Fruit fly (Drosophila melanogaster) whole organism, embryonic: Measurements from ENCODE around the gene yellow-f2.

Experiments
- CG10209 ChIP-seq: fragments of 200-800 bp; sonication (Bioruptor generic); optimal IDR thresholded peaks from 3 replicates; lab custom pipeline; 2017; ENCODE audit warnings: missing biosample characterization, mild to moderate bottlenecking, missing genetic modification characterization, missing genetic modification reagents
- CG10274 ChIP-seq: fragments of 200-800 bp; sonication (Bioruptor generic); optimal IDR thresholded peaks from 3 replicates; lab custom pipeline; 2017; ENCODE audit warnings: missing biosample characterization, mild to moderate bottlenecking, missing genetic modification characterization
- CG11560 ChIP-seq: fragments of 200-800 bp; sonication (Bioruptor generic); IDR thresholded peaks from 3 replicates; pipeline ENCODE4 v1.3.6; 2022; ENCODE audit warnings: missing biosample characterization, missing genetic modification characterization
- CG11696 ChIP-seq: fragments of 200-800 bp; sonication (Bioruptor generic); IDR thresholded peaks from 2 replicates; pipeline ENCODE4 v1.3.6; 2022; ENCODE audit warnings: missing biosample characterization, missing genetic modification characterization
- CG12219 ChIP-seq: fragments of 200-800 bp; sonication (Bioruptor generic); optimal IDR thresholded peaks from 3 replicates; lab custom pipeline; 2018; ENCODE audit warnings: missing biosample characterization, mild to moderate bottlenecking, missing genetic modification characterization
- CG12391 ChIP-seq: fragments of 200-800 bp; sonication (Bioruptor generic); optimal IDR thresholded peaks from 3 replicates; lab custom pipeline; 2018; ENCODE audit warnings: missing biosample characterization, mild to moderate bottlenecking, missing genetic modification characterization, moderate library complexity
- CG13287 ChIP-seq: fragments of 200-800 bp; sonication (Bioruptor generic); IDR thresholded peaks from 2 replicates; pipeline ENCODE4 v1.3.6; 2022; ENCODE audit warnings: missing biosample characterization, missing genetic modification characterization; ENCODE audit not compliant: partially characterized antibody
- CG14014 ChIP-seq: fragments of 200-800 bp; sonication (Bioruptor generic); IDR thresholded peaks from 2 replicates; pipeline ENCODE4 v1.3.6; 2022; ENCODE audit warnings: missing biosample characterization, missing genetic modification characterization
- CG14667 ChIP-seq: fragments of 200-800 bp; sonication (Bioruptor generic); IDR thresholded peaks from 2 replicates; pipeline ENCODE4 v1.3.6; 2022; ENCODE audit warnings: missing biosample characterization, missing genetic modification characterization
- CG1529 ChIP-seq: fragments of 200-800 bp; sonication (Bioruptor generic); optimal IDR thresholded peaks from 3 replicates; lab custom pipeline; 2018; ENCODE audit warnings: missing biosample characterization, missing genetic modification characterization
- CG17568 ChIP-seq: fragments of 200-800 bp; sonication (Bioruptor generic); optimal IDR thresholded peaks from 2 replicates; lab custom pipeline; 2018; ENCODE audit warnings: missing biosample characterization, mild to moderate bottlenecking, missing genetic modification characterization, moderate library complexity
- CG18764 ChIP-seq: fragments of 200-800 bp; sonication (Bioruptor generic); optimal IDR thresholded peaks from 3 replicates; lab custom pipeline; 2016; ENCODE audit warnings: missing biosample characterization, missing genetic modification characterization
- CG32532 ChIP-seq: fragments of 200-800 bp; sonication (Bioruptor generic); IDR thresholded peaks from 2 replicates; pipeline ENCODE4 v1.3.6; 2022; ENCODE audit warnings: missing biosample characterization, missing genetic modification characterization
- CG3407 ChIP-seq: fragments of 200-800 bp; sonication (Bioruptor generic); optimal IDR thresholded peaks from 2 replicates; lab custom pipeline; 2018; ENCODE audit warnings: missing biosample characterization, mild to moderate bottlenecking, missing genetic modification characterization
- CG34422 ChIP-seq: fragments of 200-800 bp; sonication (Bioruptor generic); IDR thresholded peaks from 3 replicates; pipeline ENCODE4 v1.3.6; 2022; ENCODE audit warnings: missing biosample characterization, missing genetic modification characterization
- CG4424 ChIP-seq: fragments of 200-800 bp; sonication (Bioruptor generic); optimal IDR thresholded peaks from 3 replicates; lab custom pipeline; 2016; ENCODE audit warnings: missing biosample characterization, missing genetic modification characterization
- CG5180 ChIP-seq: fragments of 200-800 bp; sonication (Bioruptor generic); optimal IDR thresholded peaks from 3 replicates; lab custom pipeline; 2017; ENCODE audit warnings: missing biosample characterization, missing genetic modification characterization, mild to moderate bottlenecking, moderate library complexity, missing genetic modification reagents
- CG6765 ChIP-seq: fragments of 200-800 bp; sonication (Bioruptor generic); optimal IDR thresholded peaks from 3 replicates; lab custom pipeline; 2017; ENCODE audit warnings: missing biosample characterization, mild to moderate bottlenecking, missing genetic modification characterization
- CG7357 ChIP-seq: fragments of 200-800 bp; sonication (Bioruptor generic); IDR thresholded peaks from 3 replicates; pipeline ENCODE4 v1.3.6; 2022; ENCODE audit warnings: missing biosample characterization, missing genetic modification characterization
- CG7372 ChIP-seq: fragments of 200-800 bp; sonication (Bioruptor generic); IDR thresholded peaks from 2 replicates; pipeline ENCODE4 v1.3.6; 2022; ENCODE audit warnings: missing biosample characterization, missing genetic modification characterization
- CG9215 ChIP-seq: fragments of 200-800 bp; sonication (Bioruptor generic); IDR thresholded peaks from 2 replicates; pipeline ENCODE4 v1.3.6; 2022; ENCODE audit warnings: missing biosample characterization, missing genetic modification characterization
- CG9797 ChIP-seq: fragments of 200-800 bp; sonication (Bioruptor generic); optimal IDR thresholded peaks from 3 replicates; lab custom pipeline; 2018; ENCODE audit warnings: missing biosample characterization, mild to moderate bottlenecking, missing genetic modification characterization
- Dip2 ChIP-seq: fragments of 200-800 bp; sonication (Bioruptor generic); IDR thresholded peaks from 2 replicates; pipeline ENCODE4 v1.3.6; 2022; ENCODE audit warnings: missing biosample characterization, missing genetic modification characterization
- Dll ChIP-seq: fragments of 200-800 bp; sonication (Bioruptor generic); IDR thresholded peaks from 4 replicates; pipeline ENCODE4 v1.3.6; 2022; ENCODE audit warnings: missing biosample characterization, missing genetic modification characterization; ENCODE audit not compliant: partially characterized antibody
- H15 ChIP-seq: fragments of 200-800 bp; sonication (Bioruptor generic); IDR thresholded peaks from 3 replicates; pipeline ENCODE4 v1.3.6; 2022; ENCODE audit warnings: missing biosample characterization, missing genetic modification characterization
- Hsf ChIP-seq: fragments of 200-800 bp; sonication (Bioruptor generic); optimal IDR thresholded peaks from 3 replicates; lab custom pipeline; 2016; ENCODE audit warnings: missing biosample characterization, missing genetic modification characterization
- Lhr ChIP-seq: fragments of 200-800 bp; sonication (Bioruptor generic); optimal IDR thresholded peaks from 3 replicates; lab custom pipeline; 2017; ENCODE audit warnings: mild to moderate bottlenecking, missing biosample characterization, missing genetic modification reagents, missing genetic modification characterization
- Mrtf ChIP-seq: fragments of 200-800 bp; sonication (Bioruptor generic); IDR thresholded peaks from 3 replicates; pipeline ENCODE4 v1.3.6; 2022; ENCODE audit warnings: missing biosample characterization, missing genetic modification characterization
- NK7.1 ChIP-seq: fragments of 200-800 bp; sonication (Bioruptor generic); optimal IDR thresholded peaks from 3 replicates; lab custom pipeline; 2016; ENCODE audit warnings: missing biosample characterization, missing genetic modification characterization
- Nf-YC ChIP-seq: fragments of 200-800 bp; optimal IDR thresholded peaks from 3 replicates; lab custom pipeline; 2019; ENCODE audit warnings: missing biosample characterization, mild to moderate bottlenecking, missing genetic modification characterization, moderate library complexity
- Oaz ChIP-seq: fragments of 200-800 bp; sonication (Bioruptor generic); IDR thresholded peaks from 2 replicates; pipeline ENCODE4 v1.3.6; 2022; ENCODE audit warnings: missing biosample characterization, missing genetic modification characterization
- Ssrp ChIP-seq: fragments of 200-800 bp; sonication (Bioruptor generic); optimal IDR thresholded peaks from 2 replicates; lab custom pipeline; 2018; ENCODE audit warnings: missing biosample characterization, mild to moderate bottlenecking, missing genetic modification characterization, moderate library complexity
- Vsx1 ChIP-seq: fragments of 200-800 bp; sonication (Bioruptor generic); optimal IDR thresholded peaks from 2 replicates; lab custom pipeline; 2017; ENCODE audit warnings: missing biosample characterization, mild to moderate bottlenecking, missing genetic modification characterization, missing genetic modification reagents
- cg ChIP-seq: fragments of 200-800 bp; sonication (Bioruptor generic); optimal IDR thresholded peaks from 3 replicates; lab custom pipeline; 2019; ENCODE audit warnings: missing biosample characterization, mild to moderate bottlenecking, missing genetic modification characterization, moderate library complexity
- grau ChIP-seq: fragments of 200-800 bp; optimal IDR thresholded peaks from 3 replicates; lab custom pipeline; 2019; ENCODE audit warnings: missing biosample characterization, mild to moderate bottlenecking, missing genetic modification characterization, moderate library complexity
- jigr1 ChIP-seq: fragments of 200-800 bp; sonication (Bioruptor generic); IDR thresholded peaks from 3 replicates; pipeline ENCODE4 v1.3.6; 2022; ENCODE audit warnings: missing biosample characterization, missing genetic modification characterization
- jing ChIP-seq: fragments of 200-800 bp; sonication (Bioruptor generic); optimal IDR thresholded peaks from 2 replicates; lab custom pipeline; 2018; ENCODE audit warnings: missing biosample characterization, mild to moderate bottlenecking, missing genetic modification characterization
- kah ChIP-seq: fragments of 200-800 bp; sonication (Bioruptor generic); optimal IDR thresholded peaks from 2 replicates; lab custom pipeline; 2018; ENCODE audit warnings: missing biosample characterization, mild to moderate bottlenecking, missing genetic modification characterization
- lmd ChIP-seq: fragments of 200-800 bp; sonication (Bioruptor generic); IDR thresholded peaks from 2 replicates; pipeline ENCODE4 v1.3.6; 2022; ENCODE audit warnings: missing biosample characterization, missing genetic modification characterization
- nerfin-2 ChIP-seq: fragments of 200-800 bp; sonication (Bioruptor generic); IDR thresholded peaks from 2 replicates; pipeline ENCODE4 v1.3.6; 2022; ENCODE audit warnings: missing biosample characterization, missing genetic modification characterization; ENCODE audit not compliant: partially characterized antibody
- pb ChIP-seq: fragments of 200-800 bp; sonication (Bioruptor generic); optimal IDR thresholded peaks from 3 replicates; lab custom pipeline; 2016; ENCODE audit warnings: missing biosample characterization, missing genetic modification characterization
- pho ChIP-seq: fragments of 200-800 bp; sonication (Bioruptor generic); optimal IDR thresholded peaks from 2 replicates; lab custom pipeline; 2016; ENCODE audit warnings: missing biosample characterization, missing genetic modification characterization
- pros ChIP-seq: fragments of 200-800 bp; sonication (Bioruptor generic); optimal IDR thresholded peaks from 3 replicates; lab custom pipeline; 2019; ENCODE audit warnings: missing biosample characterization, mild to moderate bottlenecking, missing genetic modification characterization, moderate library complexity
- pum ChIP-seq: fragments of 200-800 bp; sonication (Bioruptor generic); optimal IDR thresholded peaks from 2 replicates; lab custom pipeline; 2016; ENCODE audit warnings: missing biosample characterization, missing genetic modification characterization
- row ChIP-seq: fragments of 200-800 bp; sonication (Bioruptor generic); IDR thresholded peaks from 3 replicates; pipeline ENCODE4 v1.3.6; 2022; ENCODE audit warnings: missing biosample characterization, missing genetic modification characterization
- sd ChIP-seq: fragments of 200-800 bp; sonication (Bioruptor generic); optimal IDR thresholded peaks from 3 replicates; lab custom pipeline; 2018; ENCODE audit warnings: missing biosample characterization, mild to moderate bottlenecking, missing genetic modification characterization, moderate library complexity
- sima ChIP-seq: fragments of 200-800 bp; sonication (Bioruptor generic); optimal IDR thresholded peaks from 2 replicates; lab custom pipeline; 2016; ENCODE audit warnings: missing biosample characterization, missing genetic modification characterization
- trh ChIP-seq: fragments of 200-800 bp; sonication (Bioruptor generic); optimal IDR thresholded peaks from 2 replicates; lab custom pipeline; 2016; ENCODE audit warnings: missing biosample characterization, missing genetic modification characterization
- vnd ChIP-seq: fragments of 200-800 bp; sonication (Bioruptor generic); IDR thresholded peaks from 3 replicates; pipeline ENCODE4 v1.3.6; 2022; ENCODE audit warnings: missing biosample characterization, missing genetic modification characterization; ENCODE audit not compliant: partially characterized antibody

Gene yellow-f2

dm6 chr3R:12982982-12983633 is 11.8 kb downstream of the yellow-f2 start (continued):
- TF ChIP-seq CG9215 (GFP tag; lab: Robert Waterston, UW) (no peak), Vsx1 (GFP tag; lab: Kevin White, UChicago) (no peak), jing (GFP tag; lab: Kevin White, UChicago) (no peak), kah (no peak), Dll (GFP tag; lab: Robert Waterston, UW) (no peak), CG32532 (GFP tag; lab: Robert Waterston, UW) (peak; percentile 41; the same call in 1 of the 2 replicates), nerfin-2 (GFP tag; lab: Robert Waterston, UW) (no peak), Ssrp (no peak), CG14014 (GFP tag; lab: Robert Waterston, UW) (0 out of 2 replicates have a peak, but pooled peaks have one; percentile 20), lmd (GFP tag; lab: Robert Waterston, UW) (no peak), trh (GFP tag; lab: Kevin White, UChicago) (no peak), Dip2 (GFP tag; lab: Robert Waterston, UW) (no peak), CG7372 (no peak), CG9797 (GFP tag; lab: Kevin White, UChicago) (no peak), grau (peak; percentile 96), Lhr (GFP tag; lab: Kevin White, UChicago) (no peak), Hsf (no peak), CG14667 (GFP tag; lab: Robert Waterston, UW) (no peak), CG1529 (GFP tag; lab: Kevin White, UChicago) (no peak), CG7357 (no peak), CG12219 (GFP tag; lab: Kevin White, UChicago) (no peak), CG34422 (peak; percentile 27; the same call in 1 of the 3 replicates), NK7.1 (no peak), Nf-YC (tag; lab: Kevin White, UChicago) (no peak), CG11696 (GFP tag; lab: Robert Waterston, UW) (0 out of 2 replicates have a peak, but pooled peaks have one; percentile 4), sd (tag; lab: Kevin White, UChicago) (peak; percentile 51), pum (no peak), CG13287 (GFP tag; lab: Robert Waterston, UW) (peak; percentile 5; the same call in 1 of the 2 replicates), jigr1 (GFP tag; lab: Robert Waterston, UW) (no peak), CG4424 (no peak), CG5180 (GFP tag; lab: Kevin White, UChicago) (no peak), CG18764 (GFP tag; lab: Kevin White, UChicago) (no peak), cg (GFP tag; lab: Kevin White, UChicago) (peak; percentile 64), Oaz (GFP tag; lab: Robert Waterston, UW) (no peak), CG11560 (no peak), CG10274 (no peak), row (peak; percentile 55; the same call in 2 of the 3 replicates), CG3407 (no peak), CG12391 (peak; percentile 13), CG10209 (no peak), pros (no peak), sima (GFP tag; lab: Kevin White, UChicago) (no peak), Mrtf (no peak), pho (no peak), H15 (GFP tag; lab: Robert Waterston, UW) (no peak), vnd (no peak), pb (GFP tag; lab: Kevin White, UChicago) (no peak), CG6765 (no peak), CG17568 (GFP tag; lab: Kevin White, UChicago) (no peak)
- TF ChIP-seq, all 482 proteins: peak for 29
